Worm (Caenorhabditis elegans) whole organism, young adult: Measurements from ENCODE around the gene F19C7.8.

Experiments used
- let-607 ChIP-seq, 2 experiments: fragments of 200-800 bp in 1 of 2; sonication (Bioruptor generic) in 1 of 2; sonication (generic microtip) in 1 of 2; optimal IDR thresholded peaks; 2 replicates each; lab custom pipeline; 2016 to 2018; ENCODE audit warnings: mild to moderate bottlenecking in 2 of 2, missing compliant biosample characterization in 2 of 2, missing genetic modification characterization in 2 of 2, moderate library complexity in 2 of 2, missing genotype in 1 of 2
- mel-28 ChIP-seq: sonication (generic microtip); optimal IDR thresholded peaks from 2 replicates; lab custom pipeline; 2016; ENCODE audit warnings: borderline replicate concordance, mild to moderate bottlenecking, missing genetic modification characterization, missing compliant biosample characterization
- nhr-80 ChIP-seq: sonication (generic microtip); optimal IDR thresholded peaks from 2 replicates; lab custom pipeline; 2016; ENCODE audit warnings: missing genetic modification characterization, missing compliant biosample characterization

Gene F19C7.8

ce11 chrIV:4562599-4563116 is 75.2 kb downstream of the F19C7.8 start, which contains the start of gene igeg-1:
Gene igeg-1, plus strand, starts transcription at chrIV:4562649.
- TF ChIP-seq mel-28 (no peak), let-607 (tag; optimal IDR thresholded peaks at IDR 0.05; lab: Kevin White, UChicago) (peak in 1 of 2 experiments; percentile 7), nhr-80 (tag; lab: Kevin White, UChicago) (peak; percentile 82)
